Worm (Caenorhabditis elegans): ENCODE results near the gene tceb-3.

Gene tceb-3

DNA sequence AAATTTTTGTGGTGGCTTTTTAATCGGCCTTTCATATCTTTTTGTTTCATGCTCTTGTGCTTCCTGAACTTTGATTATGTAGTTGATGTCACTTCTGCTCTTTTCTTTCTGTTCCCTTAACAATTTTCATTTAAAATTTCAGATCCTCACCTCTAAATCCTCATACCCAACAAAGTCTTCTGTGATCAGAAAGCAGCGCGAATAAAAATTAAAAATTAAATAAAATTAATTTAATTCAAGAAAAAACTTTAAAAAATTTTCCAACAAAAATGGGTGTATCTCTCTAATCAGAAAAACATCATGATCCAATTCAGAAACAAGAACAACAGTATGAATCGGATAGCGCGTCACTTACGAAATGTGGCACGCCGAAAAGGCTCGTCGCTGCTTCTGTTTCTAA is 28.0 kb upstream of the tceb-3 start, which contains the start of gene ptp-3 (continued):
- TF ChIP-seq unc-39 (tag; optimal IDR thresholded peaks at IDR 0.05), result no peak

DNA sequence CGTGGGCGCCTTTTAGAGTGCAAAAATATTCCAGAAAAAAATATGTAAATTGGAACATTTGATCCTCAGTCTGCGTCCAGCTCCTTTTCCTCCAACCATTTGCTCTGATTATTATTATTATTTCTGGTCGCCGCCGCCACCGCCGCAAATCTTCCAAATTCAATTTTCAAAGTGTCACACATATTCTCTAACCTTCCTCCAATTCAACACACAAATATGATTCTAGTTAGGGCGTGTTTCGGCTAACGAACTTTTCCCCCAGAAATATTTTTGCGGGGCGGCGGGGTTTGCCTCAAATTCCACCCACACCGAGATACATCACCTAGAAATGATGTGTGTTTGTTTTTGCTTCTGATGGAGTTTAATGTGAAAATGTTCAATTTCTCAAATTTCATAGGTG is 24.5 kb upstream of the tceb-3 start:
- TF ChIP-seq pqm-1 (tag; optimal IDR thresholded peaks at IDR 0.05) (no peak), daf-12 (tag; optimal IDR thresholded peaks at IDR 0.05) (no peak), elt-2 (tag; optimal IDR thresholded peaks at IDR 0.05) (no peak), R02D3.7 (tag; optimal IDR thresholded peaks at IDR 0.05) (no peak), zag-1 (tag; optimal IDR thresholded peaks at IDR 0.05) (no peak), ztf-4 (tag; optimal IDR thresholded peaks at IDR 0.05) (no peak), snpc-4 (tag; optimal IDR thresholded peaks at IDR 0.05) (no peak), mdl-1 (tag; optimal IDR thresholded peaks at IDR 0.05) (no peak), nhr-43 (tag; optimal IDR thresholded peaks at IDR 0.05; ENCODE audit: poor library complexity, severe bottlenecking) (no peak), elt-1 (tag; optimal IDR thresholded peaks at IDR 0.05) (no peak), egl-27 (tag; optimal IDR thresholded peaks at IDR 0.05) (no peak), unc-39 (tag; optimal IDR thresholded peaks at IDR 0.05) (no peak), ceh-16 (tag; optimal IDR thresholded peaks at IDR 0.05) (no peak), nfya-1 (tag; optimal IDR thresholded peaks at IDR 0.05; ENCODE audit: insufficient read depth) (no peak), nhr-23 (tag; optimal IDR thresholded peaks at IDR 0.05) (no peak), ceh-9 (tag; optimal IDR thresholded peaks at IDR 0.05) (no peak), ceh-28 (tag; optimal IDR thresholded peaks at IDR 0.05) (no peak)

ce11 chrII:10970625-10971024 is 23.4 kb upstream of the tceb-3 start:
- TF ChIP-seq nhr-11 (tag; optimal IDR thresholded peaks at IDR 0.05) (no peak), pqm-1 (tag; optimal IDR thresholded peaks at IDR 0.05) (no peak), sea-2 (GFP tag; optimal IDR thresholded peaks at IDR 0.05) (no peak), zag-1 (tag; optimal IDR thresholded peaks at IDR 0.05) (no peak), nhr-28 (tag; optimal IDR thresholded peaks at IDR 0.05) (no peak), fos-1 (tag; optimal IDR thresholded peaks at IDR 0.05) (no peak), unc-39 (tag; optimal IDR thresholded peaks at IDR 0.05) (no peak), R02D3.7 (tag; optimal IDR thresholded peaks at IDR 0.05) (no peak), elt-3 (tag; optimal IDR thresholded peaks at IDR 0.05) (no peak), skn-1 (tag; optimal IDR thresholded peaks at IDR 0.05) (no peak)

DNA sequence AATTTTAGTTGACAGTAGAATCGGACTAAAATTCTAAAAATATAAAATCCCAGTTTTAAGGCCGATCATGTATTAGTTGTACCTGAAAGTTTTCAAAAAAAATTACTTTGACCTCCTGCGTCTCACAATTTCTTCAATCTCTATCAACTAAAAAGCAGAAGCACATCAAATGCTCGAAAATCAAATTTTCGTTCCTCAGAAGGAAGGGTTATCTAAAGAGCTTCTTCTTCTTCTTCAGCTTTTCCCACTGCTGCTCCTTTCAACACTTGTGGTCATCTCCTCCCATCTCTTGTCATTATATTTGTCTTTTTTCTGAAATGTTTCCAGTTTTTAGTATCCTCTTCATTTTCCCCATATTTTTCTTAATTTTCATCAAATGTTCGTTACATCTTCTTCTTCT is 17.5 kb upstream of the tceb-3 start:
- TF ChIP-seq ztf-11 (tag; optimal IDR thresholded peaks at IDR 0.05) (no peak), elt-2 (tag; optimal IDR thresholded peaks at IDR 0.05) (no peak), sea-2 (GFP tag; optimal IDR thresholded peaks at IDR 0.05) (no peak)

DNA sequence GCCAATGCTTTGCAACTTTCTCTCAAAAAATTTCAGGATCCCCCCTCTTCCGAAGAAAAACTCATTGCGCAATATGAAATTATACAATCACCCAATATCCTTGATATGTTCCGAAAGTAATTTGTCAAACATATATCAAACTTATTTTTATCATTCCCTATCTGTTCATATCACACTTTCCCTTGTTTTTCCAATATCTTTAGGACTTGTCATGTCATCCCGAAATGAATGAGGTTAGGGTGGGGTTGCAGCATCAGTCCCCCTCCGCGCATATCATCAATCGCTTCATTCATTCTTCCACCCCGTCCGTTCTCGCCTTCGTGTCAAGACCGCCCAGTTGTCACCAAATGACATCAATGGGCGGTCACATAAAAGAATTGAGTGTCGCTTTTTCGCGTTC is 12.5 kb upstream of the tceb-3 start:
- no peak for TF ChIP-seq pha-4 (tag; optimal IDR thresholded peaks at IDR 0.05)
- no peak for TF ChIP-seq fos-1 (tag; optimal IDR thresholded peaks at IDR 0.05)
- TF ChIP-seq nhr-43 (tag; optimal IDR thresholded peaks at IDR 0.05; ENCODE audit: poor library complexity, severe bottlenecking), result no peak
- no peak for TF ChIP-seq elt-2 (tag; optimal IDR thresholded peaks at IDR 0.05)
- no peak for TF ChIP-seq ceh-28 (tag; optimal IDR thresholded peaks at IDR 0.05)
- no peak for TF ChIP-seq fkh-10 (GFP tag; optimal IDR thresholded peaks at IDR 0.05)
- no peak for TF ChIP-seq nhr-23 (tag; optimal IDR thresholded peaks at IDR 0.05)
- TF ChIP-seq aly-2 (tag; optimal IDR thresholded peaks at IDR 0.05), result no peak
- no peak for TF ChIP-seq mdl-1 (tag; optimal IDR thresholded peaks at IDR 0.05)
- TF ChIP-seq mml-1 (tag; optimal IDR thresholded peaks at IDR 0.05), result no peak
- no peak for TF ChIP-seq jun-1 (tag; optimal IDR thresholded peaks at IDR 0.05)
- no peak for TF ChIP-seq nhr-237 (tag; optimal IDR thresholded peaks at IDR 0.05)
- no peak for TF ChIP-seq nhr-11 (tag; optimal IDR thresholded peaks at IDR 0.05)
- TF ChIP-seq ztf-11 (tag; optimal IDR thresholded peaks at IDR 0.05), result no peak
- no peak for TF ChIP-seq elt-3 (tag; optimal IDR thresholded peaks at IDR 0.05)

DNA sequence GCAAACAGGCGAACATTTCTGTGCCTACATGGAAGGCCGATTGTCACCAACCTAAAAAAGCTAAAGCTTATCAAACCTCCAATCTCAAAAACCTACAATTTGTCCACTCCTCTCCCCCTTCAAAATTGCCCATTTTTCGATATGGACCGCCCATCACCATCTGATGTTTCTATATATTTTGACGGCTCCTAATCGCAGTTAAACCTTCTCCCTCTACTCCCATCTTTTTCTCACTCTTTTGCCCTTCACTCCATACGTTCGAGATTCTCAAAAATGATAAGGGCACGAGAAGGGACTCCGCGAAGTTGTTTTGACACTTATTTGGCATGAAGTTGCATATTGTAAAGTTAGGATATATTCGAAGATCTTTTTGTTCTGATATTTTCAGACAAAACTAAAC is 11.9 kb upstream of the tceb-3 start:
- TF ChIP-seq elt-1 (tag; optimal IDR thresholded peaks at IDR 0.05), result peak; percentile 90
- no peak for TF ChIP-seq zag-1 (tag; optimal IDR thresholded peaks at IDR 0.05)
- TF ChIP-seq lsy-12 (tag; optimal IDR thresholded peaks at IDR 0.05), result no peak
- TF ChIP-seq pha-4 (tag; optimal IDR thresholded peaks at IDR 0.05), result no peak
- peak; percentile 51 for TF ChIP-seq lin-39 (tag; optimal IDR thresholded peaks at IDR 0.05)
- TF ChIP-seq egl-5 (tag; optimal IDR thresholded peaks at IDR 0.05), result no peak
- TF ChIP-seq ceh-82 (tag; optimal IDR thresholded peaks at IDR 0.05), result no peak
- TF ChIP-seq unc-62 (GFP tag; optimal IDR thresholded peaks at IDR 0.05), result peak; percentile 16
